Fruit fly (Drosophila melanogaster): ENCODE measurements around the gene GlcAT-S.

GlcAT-S gene

dm6 chr2L:9619925-9620324, 3.7 kb downstream of the GlcAT-S start (continued):
- TF ChIP-seq emc (GFP tag; optimal IDR thresholded peaks at IDR 0.05) (no peak), H2.0 (GFP tag; IDR thresholded peaks at IDR 0.05) (no peak), CG34376 (GFP tag; optimal IDR thresholded peaks at IDR 0.05) (peak; percentile 80), phol (tag; optimal IDR thresholded peaks at IDR 0.05) (no peak), CG9609 (GFP tag; optimal IDR thresholded peaks at IDR 0.05) (no peak), Doc3 (GFP tag; IDR thresholded peaks at IDR 0.05; ENCODE audit: partially characterized antibody) (no peak), jigr1 (GFP tag; IDR thresholded peaks at IDR 0.05) (no peak), HLH4C (GFP tag; IDR thresholded peaks at IDR 0.05; ENCODE audit: partially characterized antibody) (no peak), CG18764 (GFP tag; optimal IDR thresholded peaks at IDR 0.05) (no peak), Mrtf (GFP tag; IDR thresholded peaks at IDR 0.05) (no peak), CG10431 (GFP tag; optimal IDR thresholded peaks at IDR 0.05) (no peak), Antp (GFP tag; optimal IDR thresholded peaks at IDR 0.05) (no peak), TFAM (GFP tag; optimal IDR thresholded peaks at IDR 0.05) (no peak), al (GFP tag; IDR thresholded peaks at IDR 0.05) (no peak), CG4424 (GFP tag; optimal IDR thresholded peaks at IDR 0.05) (no peak), CG4707 (GFP tag; optimal IDR thresholded peaks at IDR 0.05) (no peak), Eip74EF (GFP tag; optimal IDR thresholded peaks at IDR 0.05) (no peak), CG15696 (tag; optimal IDR thresholded peaks at IDR 0.05) (no peak), YL-1 (GFP tag; optimal IDR thresholded peaks at IDR 0.05) (no peak), usp (GFP tag; optimal IDR thresholded peaks at IDR 0.05) (no peak), CG3995 (GFP tag; optimal IDR thresholded peaks at IDR 0.05) (no peak), D (optimal IDR thresholded peaks at IDR 0.05) (no peak), D (GFP tag; optimal IDR thresholded peaks at IDR 0.05) (no peak), cato (GFP tag; optimal IDR thresholded peaks at IDR 0.05; ENCODE audit: borderline replicate concordance) (no peak), pb (GFP tag; optimal IDR thresholded peaks at IDR 0.05) (no peak), gt (GFP tag; IDR thresholded peaks at IDR 0.05) (no peak), CG9437 (GFP tag; optimal IDR thresholded peaks at IDR 0.05) (no peak), Ets65A (GFP tag) (no peak), Hsf (GFP tag; optimal IDR thresholded peaks at IDR 0.05) (no peak), GATAe (GFP tag; conservative IDR thresholded peaks at IDR 0.05) (peak; percentile 73), Kr (GFP tag; optimal IDR thresholded peaks at IDR 0.05) (no peak), CG8944 (GFP tag; optimal IDR thresholded peaks at IDR 0.05) (no peak), CG42726 (GFP tag; IDR thresholded peaks at IDR 0.05; ENCODE audit: partially characterized antibody) (no peak), MESR4 (GFP tag; optimal IDR thresholded peaks at IDR 0.05) (no peak), wdn (GFP tag; IDR thresholded peaks at IDR 0.05) (no peak), cas (GFP tag; IDR thresholded peaks at IDR 0.05) (no peak), lov (optimal IDR thresholded peaks at IDR 0.05) (no peak), lov (GFP tag; IDR thresholded peaks at IDR 0.05) (no peak), sd (tag; optimal IDR thresholded peaks at IDR 0.05) (peak; percentile 87), ap (GFP tag; IDR thresholded peaks at IDR 0.05) (no peak), CG13775 (GFP tag; optimal IDR thresholded peaks at IDR 0.05) (no peak), Dfd (GFP tag; optimal IDR thresholded peaks at IDR 0.05) (no peak), Camta (GFP tag; optimal IDR thresholded peaks at IDR 0.05) (no peak), CG2116 (GFP tag; optimal IDR thresholded peaks at IDR 0.05) (no peak), sug (tag; optimal IDR thresholded peaks at IDR 0.05) (peak; percentile 91), jumu (GFP tag; optimal IDR thresholded peaks at IDR 0.05) (no peak), seq (GFP tag; IDR thresholded peaks at IDR 0.05) (no peak), yki (optimal IDR thresholded peaks at IDR 0.05) (no peak), Six4 (GFP tag; optimal IDR thresholded peaks at IDR 0.05) (no peak), tna (GFP tag; IDR thresholded peaks at IDR 0.05; ENCODE audit: partially characterized antibody) (no peak), CG10274 (GFP tag; optimal IDR thresholded peaks at IDR 0.05) (no peak), maf-S (GFP tag; optimal IDR thresholded peaks at IDR 0.05) (no peak), Lpt (GFP tag; optimal IDR thresholded peaks at IDR 0.05) (no peak), lbe (GFP tag; optimal IDR thresholded peaks at IDR 0.05) (no peak)

Data from whole organism, embryonic.